Worm (Caenorhabditis elegans) whole organism, midembryonic: Measurements from ENCODE around the gene B0212.3.

ENCODE experiments used
- T22C8.4 ChIP-seq: fragments of 200-800 bp; sonication (Bioruptor generic); IDR thresholded peaks from 2 replicates; pipeline ENCODE4 v1.3.6; 2022; ENCODE audit warnings: missing genetic modification characterization, missing compliant biosample characterization
- cog-1 ChIP-seq: sonication (generic microtip); optimal IDR thresholded peaks from 2 replicates; lab custom pipeline; 2016; ENCODE audit warnings: missing genetic modification characterization, missing compliant biosample characterization
- flt-1 ChIP-seq: fragments of 200-800 bp; sonication (Bioruptor generic); IDR thresholded peaks from 2 replicates; pipeline ENCODE4 v1.3.6; 2022; ENCODE audit warnings: missing genetic modification characterization, missing compliant biosample characterization
- klf-2 ChIP-seq: fragments of 200-800 bp; sonication (Bioruptor generic); conservative IDR thresholded peaks from 2 replicates; pipeline ENCODE4 v1.3.6; 2022; ENCODE audit warnings: missing genetic modification reagents, missing genetic modification characterization, missing compliant biosample characterization
- med-1 ChIP-seq: sonication (generic microtip); optimal IDR thresholded peaks from 2 replicates; lab custom pipeline; 2017; ENCODE audit warnings: missing genetic modification characterization, mild to moderate bottlenecking, missing compliant biosample characterization, antibody characterized with exemption, missing genetic modification reagents; ENCODE audit not compliant: insufficient read depth
- ref-1 ChIP-seq: fragments of 200-800 bp; sonication (Bioruptor generic); conservative IDR thresholded peaks from 2 replicates; pipeline ENCODE4 v1.3.6; 2022; ENCODE audit warnings: missing genetic modification reagents, missing genetic modification characterization, missing compliant biosample characterization
- tab-1 ChIP-seq: fragments of 200-800 bp; sonication (Bioruptor generic); IDR thresholded peaks from 2 replicates; pipeline ENCODE4 v1.3.6; 2022; ENCODE audit warnings: missing genetic modification characterization, missing compliant biosample characterization
- ztf-23 ChIP-seq: fragments of 200-800 bp; sonication (Bioruptor generic); IDR thresholded peaks from 2 replicates; pipeline ENCODE4 v1.3.6; 2022; ENCODE audit warnings: missing genetic modification reagents, missing genetic modification characterization, missing compliant biosample characterization
- ztf-29 ChIP-seq: fragments of 200-800 bp; sonication (Bioruptor generic); IDR thresholded peaks from 2 replicates; pipeline ENCODE4 v1.3.6; 2022; ENCODE audit warnings: missing genetic modification reagents, missing genetic modification characterization, missing compliant biosample characterization

Gene B0212.3

ce11 chrIV:3509477-3510063 lies 30.4 kb upstream of the B0212.3 start, which contains the start of gene ced-10:
TSS of gene ced-10 (minus strand) at chrIV:3509527.
- TF ChIP-seq ztf-23 (GFP tag; lab: Robert Waterston, UW) (no peak), cog-1 (tag; lab: Kevin White, UChicago) (no peak), T22C8.4 (GFP tag; lab: Robert Waterston, UW) (no peak), flt-1 (GFP tag; lab: Robert Waterston, UW) (no peak), med-1 (GFP tag; lab: Kevin White, UChicago) (no peak), tab-1 (no peak), ztf-29 (no peak), klf-2 (GFP tag; lab: Robert Waterston, UW) (no peak), ref-1 (GFP tag; lab: Robert Waterston, UW) (no peak)

- TF ChIP-seq klf-2 (GFP tag; lab: Robert Waterston, UW) (no peak), cog-1 (tag; lab: Kevin White, UChicago) (no peak), tab-1 (no peak), T22C8.4 (GFP tag; lab: Robert Waterston, UW) (no peak), ztf-29 (no peak), flt-1 (GFP tag; lab: Robert Waterston, UW) (no peak), ref-1 (GFP tag; lab: Robert Waterston, UW) (no peak), med-1 (GFP tag; lab: Kevin White, UChicago) (no peak), ztf-23 (GFP tag; lab: Robert Waterston, UW) (no peak)
Measured at ce11 chrIV:3514467-3514866, 25.5 kb upstream of the B0212.3 start, which contains the start of gene tsg-101. TSS of gene tsg-101 (minus strand) at chrIV:3514567.

ce11 chrIV:3515412-3516046 lies 24.4 kb upstream of the B0212.3 start:
- peak; percentile 22 for TF ChIP-seq cog-1 (tag; lab: Kevin White, UChicago)
- TF ChIP-seq med-1 (GFP tag; lab: Kevin White, UChicago), result no peak
- peak; percentile 54; the same call in 1 of the 2 replicates for TF ChIP-seq ztf-29
- TF ChIP-seq T22C8.4 (GFP tag; lab: Robert Waterston, UW), result peak; percentile 89

ce11 chrIV:3516586-3516985 lies 23.4 kb upstream of the B0212.3 start, which contains the start of gene unc-33:
TSS of gene unc-33 (plus strand) at chrIV:3516886.
- TF ChIP-seq flt-1 (GFP tag; lab: Robert Waterston, UW) (no peak), T22C8.4 (GFP tag; lab: Robert Waterston, UW) (no peak), ztf-23 (GFP tag; lab: Robert Waterston, UW) (no peak), ref-1 (GFP tag; lab: Robert Waterston, UW) (no peak)

ce11 chrIV:3517582-3517981 lies 22.4 kb upstream of the B0212.3 start:
- no peak for TF ChIP-seq tab-1
- TF ChIP-seq ztf-29, result no peak
- TF ChIP-seq T22C8.4 (GFP tag; lab: Robert Waterston, UW), result no peak
- no peak for TF ChIP-seq med-1 (GFP tag; lab: Kevin White, UChicago)
- no peak for TF ChIP-seq klf-2 (GFP tag; lab: Robert Waterston, UW)
- no peak for TF ChIP-seq flt-1 (GFP tag; lab: Robert Waterston, UW)
- no peak for TF ChIP-seq cog-1 (tag; lab: Kevin White, UChicago)
- TF ChIP-seq ztf-23 (GFP tag; lab: Robert Waterston, UW), result no peak
- TF ChIP-seq ref-1 (GFP tag; lab: Robert Waterston, UW), result no peak

- no peak for TF ChIP-seq ztf-23 (GFP tag; lab: Robert Waterston, UW)
Measured at ce11 chrIV:3519352-3519751, 20.6 kb upstream of the B0212.3 start.

- TF ChIP-seq ref-1 (GFP tag; lab: Robert Waterston, UW), result no peak
- no peak for TF ChIP-seq tab-1
- TF ChIP-seq ztf-23 (GFP tag; lab: Robert Waterston, UW), result no peak
- TF ChIP-seq med-1 (GFP tag; lab: Kevin White, UChicago), result no peak
- TF ChIP-seq cog-1 (tag; lab: Kevin White, UChicago), result no peak
- TF ChIP-seq flt-1 (GFP tag; lab: Robert Waterston, UW), result no peak
- no peak for TF ChIP-seq klf-2 (GFP tag; lab: Robert Waterston, UW)
- no peak for TF ChIP-seq ztf-29
- no peak for TF ChIP-seq T22C8.4 (GFP tag; lab: Robert Waterston, UW)
Measured at ce11 chrIV:3520374-3520773, 19.6 kb upstream of the B0212.3 start.

ce11 chrIV:3520957-3521356 lies 19.0 kb upstream of the B0212.3 start:
- 0 out of 2 replicates have a peak, but pooled peaks have one; percentile 49 for TF ChIP-seq flt-1 (GFP tag; lab: Robert Waterston, UW)
- TF ChIP-seq ref-1 (GFP tag; lab: Robert Waterston, UW), result no peak
- TF ChIP-seq cog-1 (tag; lab: Kevin White, UChicago), result peak; percentile 57

ce11 chrIV:3521710-3522109 lies 18.3 kb upstream of the B0212.3 start:
- TF ChIP-seq med-1 (GFP tag; lab: Kevin White, UChicago) (no peak), ref-1 (GFP tag; lab: Robert Waterston, UW) (no peak), klf-2 (GFP tag; lab: Robert Waterston, UW) (no peak), flt-1 (GFP tag; lab: Robert Waterston, UW) (peak; percentile 41; the same call in 1 of the 2 replicates), tab-1 (no peak), cog-1 (tag; lab: Kevin White, UChicago) (no peak), ztf-23 (GFP tag; lab: Robert Waterston, UW) (no peak), ztf-29 (no peak)

- TF ChIP-seq ztf-23 (GFP tag; lab: Robert Waterston, UW) (no peak), ztf-29 (no peak), tab-1 (no peak), T22C8.4 (GFP tag; lab: Robert Waterston, UW) (no peak), flt-1 (GFP tag; lab: Robert Waterston, UW) (no peak), ref-1 (GFP tag; lab: Robert Waterston, UW) (no peak), cog-1 (tag; lab: Kevin White, UChicago) (no peak), med-1 (GFP tag; lab: Kevin White, UChicago) (no peak), klf-2 (GFP tag; lab: Robert Waterston, UW) (no peak)
Measured at ce11 chrIV:3523419-3523818, 16.6 kb upstream of the B0212.3 start.
